Fruit fly (Drosophila melanogaster) whole organism, prepupa: Measurements from ENCODE around the gene Ythdc1.

Experiments used
- Blimp-1 ChIP-seq: fragments of 200-800 bp; sonication (Bioruptor generic); optimal IDR thresholded peaks from 3 replicates; lab custom pipeline; 2017; ENCODE audit warnings: missing biosample characterization, missing genetic modification characterization, mild to moderate bottlenecking, moderate library complexity, missing genetic modification reagents
- CG10631 ChIP-seq: fragments of 200-800 bp; sonication (Bioruptor generic); optimal IDR thresholded peaks from 2 replicates; lab custom pipeline; 2016; ENCODE audit warnings: missing biosample characterization, missing genetic modification characterization
- CG10669 ChIP-seq: fragments of 200-800 bp; sonication (Bioruptor generic); optimal IDR thresholded peaks from 3 replicates; lab custom pipeline; 2018; ENCODE audit warnings: missing biosample characterization, mild to moderate bottlenecking, missing genetic modification characterization, moderate library complexity
- CG11294 ChIP-seq: fragments of 200-800 bp; sonication (Bioruptor generic); IDR thresholded peaks from 2 replicates; pipeline ENCODE4 v1.3.6; 2022; ENCODE audit warnings: missing biosample characterization, missing genetic modification characterization
- CG11902 ChIP-seq: fragments of 200-800 bp; sonication (Bioruptor generic); optimal IDR thresholded peaks from 3 replicates; lab custom pipeline; 2016; ENCODE audit warnings: missing biosample characterization, missing genetic modification characterization
- CG15336 ChIP-seq: fragments of 200-800 bp; sonication (Bioruptor generic); IDR thresholded peaks from 2 replicates; pipeline ENCODE4 v1.3.6; 2022; ENCODE audit warnings: missing biosample characterization, missing genetic modification characterization
- CG16779 ChIP-seq: fragments of 200-800 bp; sonication (Bioruptor generic); optimal IDR thresholded peaks from 3 replicates; lab custom pipeline; 2017; ENCODE audit warnings: missing biosample characterization, mild to moderate bottlenecking, missing genetic modification characterization
- CG3032 ChIP-seq: fragments of 200-800 bp; optimal IDR thresholded peaks from 2 replicates; lab custom pipeline; 2019; ENCODE audit warnings: missing biosample characterization, mild to moderate bottlenecking, missing genetic modification characterization, moderate library complexity
- CG32006 ChIP-seq: fragments of 200-800 bp; sonication (Bioruptor generic); optimal IDR thresholded peaks from 3 replicates; lab custom pipeline; 2017; ENCODE audit warnings: missing biosample characterization, mild to moderate bottlenecking, missing genetic modification characterization
- CG3919 ChIP-seq: fragments of 200-800 bp; sonication (Bioruptor generic); optimal IDR thresholded peaks from 3 replicates; lab custom pipeline; 2016; ENCODE audit warnings: missing biosample characterization, missing genetic modification characterization
- CG4318 ChIP-seq: fragments of 200-800 bp; sonication (Bioruptor generic); optimal IDR thresholded peaks from 3 replicates; lab custom pipeline; 2017; ENCODE audit warnings: missing biosample characterization, mild to moderate bottlenecking, missing genetic modification characterization
- CG6276 ChIP-seq: fragments of 200-800 bp; sonication (Bioruptor generic); optimal IDR thresholded peaks from 2 replicates; lab custom pipeline; 2017; ENCODE audit warnings: missing biosample characterization, mild to moderate bottlenecking, missing genetic modification characterization
- CG6792 ChIP-seq: fragments of 200-800 bp; sonication (Bioruptor generic); optimal IDR thresholded peaks from 3 replicates; lab custom pipeline; 2016; ENCODE audit warnings: missing biosample characterization, missing genetic modification characterization
- CG6808 ChIP-seq: fragments of 200-800 bp; sonication (Bioruptor generic); optimal IDR thresholded peaks from 3 replicates; lab custom pipeline; 2017; ENCODE audit warnings: missing biosample characterization, missing genetic modification characterization, mild to moderate bottlenecking, moderate library complexity, missing genetic modification reagents
- CG7368 ChIP-seq: fragments of 200-800 bp; sonication (Bioruptor generic); optimal IDR thresholded peaks from 3 replicates; lab custom pipeline; 2016; ENCODE audit warnings: missing biosample characterization, missing genetic modification characterization
- CG8119 ChIP-seq: fragments of 200-800 bp; sonication (Bioruptor generic); IDR thresholded peaks from 3 replicates; pipeline ENCODE4 v1.3.6; 2022; ENCODE audit warnings: missing biosample characterization, missing genetic modification characterization
- CG8319 ChIP-seq: fragments of 200-800 bp; sonication (Bioruptor generic); optimal IDR thresholded peaks from 3 replicates; lab custom pipeline; 2016; ENCODE audit warnings: missing biosample characterization, missing genetic modification characterization
- Eip75B ChIP-seq: fragments of 200-800 bp; sonication (Bioruptor generic); optimal IDR thresholded peaks from 3 replicates; lab custom pipeline; 2016; ENCODE audit warnings: missing biosample characterization, missing genetic modification characterization
- Eip78C ChIP-seq: fragments of 200-800 bp; sonication (Bioruptor generic); peaks from one replicate; lab custom pipeline; 2016; ENCODE audit warnings: missing biosample characterization, missing genetic modification characterization
- Eip93F ChIP-seq: fragments of 200-800 bp; sonication (Bioruptor generic); optimal IDR thresholded peaks from 2 replicates; lab custom pipeline; 2016; ENCODE audit warnings: missing biosample characterization, mild to moderate bottlenecking, missing genetic modification characterization
- Ets96B ChIP-seq: fragments of 200-800 bp; optimal IDR thresholded peaks from 2 replicates; lab custom pipeline; 2019; ENCODE audit warnings: missing biosample characterization, mild to moderate bottlenecking, missing genetic modification characterization, moderate library complexity
- Hr4 ChIP-seq: fragments of 200-800 bp; sonication (Bioruptor generic); optimal IDR thresholded peaks from 3 replicates; lab custom pipeline; 2016; ENCODE audit warnings: missing biosample characterization, missing genetic modification characterization
- Lpt ChIP-seq: fragments of 200-800 bp; sonication (Bioruptor generic); optimal IDR thresholded peaks from 3 replicates; lab custom pipeline; 2016; ENCODE audit warnings: missing biosample characterization, missing genetic modification characterization
- Met ChIP-seq: fragments of 200-800 bp; sonication (Bioruptor generic); optimal IDR thresholded peaks from 3 replicates; lab custom pipeline; 2016; ENCODE audit warnings: missing biosample characterization, missing genetic modification characterization
- OdsH ChIP-seq: fragments of 200-800 bp; sonication (Bioruptor generic); optimal IDR thresholded peaks from 3 replicates; lab custom pipeline; 2016; ENCODE audit warnings: missing biosample characterization, missing genetic modification characterization
- Smox ChIP-seq: fragments of 200-800 bp; sonication (Bioruptor generic); optimal IDR thresholded peaks from 3 replicates; lab custom pipeline; 2016; ENCODE audit warnings: missing biosample characterization, missing genetic modification characterization
- Sox14 ChIP-seq: fragments of 200-800 bp; sonication (Bioruptor generic); optimal IDR thresholded peaks from 3 replicates; lab custom pipeline; 2016; ENCODE audit warnings: missing biosample characterization, missing genetic modification characterization
- Sox15 ChIP-seq: fragments of 200-800 bp; sonication (Bioruptor generic); optimal IDR thresholded peaks from 3 replicates; lab custom pipeline; 2016; ENCODE audit warnings: missing biosample characterization, missing genetic modification characterization
- achi ChIP-seq: fragments of 200-800 bp; sonication (Bioruptor generic); optimal IDR thresholded peaks from 3 replicates; lab custom pipeline; 2016; ENCODE audit warnings: missing biosample characterization, missing genetic modification characterization
- acj6 ChIP-seq: fragments of 200-800 bp; sonication (Bioruptor generic); optimal IDR thresholded peaks from 3 replicates; lab custom pipeline; 2016; ENCODE audit warnings: missing biosample characterization, missing genetic modification characterization
- dac ChIP-seq: fragments of 200-800 bp; sonication (Bioruptor generic); optimal IDR thresholded peaks from 2 replicates; lab custom pipeline; 2017; ENCODE audit warnings: missing biosample characterization, mild to moderate bottlenecking, missing genetic modification characterization
- dsx ChIP-seq: fragments of 200-800 bp; optimal IDR thresholded peaks from 3 replicates; lab custom pipeline; 2019; ENCODE audit warnings: missing biosample characterization, mild to moderate bottlenecking, missing genetic modification characterization, moderate library complexity; ENCODE audit not compliant: poor library complexity, severe bottlenecking
- eg ChIP-seq: fragments of 200-800 bp; sonication (Bioruptor generic); IDR thresholded peaks from 3 replicates; pipeline ENCODE4 v1.3.6; 2022; ENCODE audit warnings: missing biosample characterization, missing genetic modification characterization
- fd59A ChIP-seq: fragments of 200-800 bp; sonication (Bioruptor generic); optimal IDR thresholded peaks from 2 replicates; lab custom pipeline; 2017; ENCODE audit warnings: missing biosample characterization, mild to moderate bottlenecking, missing genetic modification characterization, missing genetic modification reagents
- fd85E ChIP-seq: fragments of 200-800 bp; sonication (Bioruptor generic); optimal IDR thresholded peaks from 3 replicates; lab custom pipeline; 2016; ENCODE audit warnings: missing biosample characterization, missing genetic modification characterization
- fkh ChIP-seq: fragments of 200-800 bp; sonication (Bioruptor generic); optimal IDR thresholded peaks from 3 replicates; lab custom pipeline; 2017; ENCODE audit warnings: missing biosample characterization, mild to moderate bottlenecking, missing genetic modification characterization, moderate library complexity
- net ChIP-seq: fragments of 200-800 bp; sonication (Bioruptor generic); optimal IDR thresholded peaks from 3 replicates; lab custom pipeline; 2016; ENCODE audit warnings: missing biosample characterization, missing genetic modification characterization
- pdm3 ChIP-seq: fragments of 200-800 bp; sonication (Bioruptor generic); optimal IDR thresholded peaks from 3 replicates; lab custom pipeline; 2016; ENCODE audit warnings: missing biosample characterization, missing genetic modification characterization
- salr ChIP-seq, 2 experiments: fragments of 200-800 bp; sonication (Bioruptor generic); optimal IDR thresholded peaks; 3 replicates each; lab custom pipeline; 2016 to 2018; ENCODE audit warnings: missing biosample characterization in 2 of 2, missing genetic modification characterization in 2 of 2, mild to moderate bottlenecking in 1 of 2
- spab ChIP-seq: fragments of 200-800 bp; sonication (Bioruptor generic); optimal IDR thresholded peaks from 2 replicates; lab custom pipeline; 2017; ENCODE audit warnings: missing biosample characterization, mild to moderate bottlenecking, missing genetic modification characterization, missing genetic modification reagents
- ss ChIP-seq, 2 experiments: fragments of 200-800 bp; sonication (Bioruptor generic); optimal IDR thresholded peaks; 2 replicates in 1 of 2; 3 replicates in 1 of 2; lab custom pipeline; 2017 to 2018; ENCODE audit warnings: mild to moderate bottlenecking in 2 of 2, missing biosample characterization in 2 of 2, missing genetic modification characterization in 2 of 2, moderate library complexity in 1 of 2
- svp ChIP-seq: fragments of 200-800 bp; sonication (Bioruptor generic); peaks from one replicate; lab custom pipeline; 2016; ENCODE audit warnings: missing biosample characterization, missing genetic modification characterization
- topi ChIP-seq: fragments of 200-800 bp; sonication (Bioruptor generic); optimal IDR thresholded peaks from 3 replicates; lab custom pipeline; 2016; ENCODE audit warnings: missing biosample characterization, missing genetic modification characterization

Ythdc1 gene

DNA sequence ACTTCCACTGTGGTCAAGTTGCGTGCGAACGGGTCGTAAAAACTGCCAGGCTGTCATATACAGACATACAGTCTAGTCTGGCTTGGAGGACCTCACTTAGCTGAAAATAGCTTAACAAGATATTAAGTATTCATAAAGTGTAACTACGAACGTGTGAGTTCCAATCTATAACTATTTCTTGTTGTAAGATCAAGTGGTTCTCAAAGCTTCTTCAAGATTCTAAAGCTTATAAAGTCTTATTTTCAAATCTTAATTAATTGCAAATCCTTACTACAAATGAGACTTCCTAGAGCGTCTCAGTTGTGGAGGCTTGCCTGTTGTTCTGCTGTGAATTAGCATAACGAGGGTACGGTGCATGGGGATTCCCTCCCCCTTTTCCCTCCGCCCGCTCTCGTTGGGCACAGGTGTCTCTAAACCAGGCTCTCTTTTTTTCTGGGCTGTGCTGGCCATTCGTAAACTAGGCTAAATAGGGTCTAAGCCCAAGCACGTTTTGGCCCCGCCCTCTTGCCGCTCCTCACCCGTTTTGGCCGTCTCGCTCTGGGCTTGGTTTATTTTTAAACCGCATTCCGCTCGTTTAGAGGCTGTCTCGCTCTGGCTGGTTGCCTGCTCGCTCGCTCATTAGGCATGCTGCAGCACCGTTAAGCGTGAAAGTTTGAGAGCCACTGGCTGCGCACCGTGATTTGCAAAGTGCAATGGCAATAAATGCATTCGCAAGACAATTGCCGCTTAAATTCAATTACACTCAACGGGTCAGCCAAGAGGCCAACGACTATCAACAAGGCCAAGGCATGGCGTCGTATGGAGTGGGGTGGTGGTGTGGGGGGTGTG lies 35.7 kb downstream of the Ythdc1 start:
- TF ChIP-seq dsx (GFP tag; lab: Kevin White, UChicago) = peak; percentile 33
- no peak for TF ChIP-seq CG32006 (GFP tag; lab: Kevin White, UChicago)
- peak; percentile 67 to 96 for TF ChIP-seq ss (GFP tag; optimal IDR thresholded peaks at IDR 0.05; lab: Kevin White, UChicago)
- no peak for TF ChIP-seq dac (GFP tag; lab: Kevin White, UChicago)
- TF ChIP-seq eg (GFP tag; lab: Robert Waterston, UW) = no peak
- no peak for TF ChIP-seq Eip75B (GFP tag; lab: Kevin White, UChicago)
- TF ChIP-seq CG7368 (GFP tag; lab: Kevin White, UChicago) = no peak
- TF ChIP-seq fd59A (GFP tag; lab: Kevin White, UChicago) = peak; percentile 56
- no peak for TF ChIP-seq CG6276
- no peak for TF ChIP-seq Blimp-1 (GFP tag; lab: Kevin White, UChicago)
- no peak for TF ChIP-seq CG6792
- TF ChIP-seq fd85E (GFP tag; lab: Kevin White, UChicago) = no peak
- peak; percentile 70 for TF ChIP-seq CG3032 (tag; lab: Kevin White, UChicago)
- peak; percentile 29 for TF ChIP-seq pdm3
- no peak for TF ChIP-seq OdsH
- no peak for TF ChIP-seq fkh
- TF ChIP-seq salr (GFP tag; optimal IDR thresholded peaks at IDR 0.05; lab: Kevin White, UChicago) = peak in 1 of 2 experiments; percentile 2
- no peak for TF ChIP-seq CG8319 (GFP tag; lab: Kevin White, UChicago)
- TF ChIP-seq CG3919 = peak; percentile 22
- no peak for TF ChIP-seq acj6 (GFP tag; lab: Kevin White, UChicago)
- TF ChIP-seq net = no peak
- no peak for TF ChIP-seq Hr4 (GFP tag; lab: Kevin White, UChicago)
- TF ChIP-seq Ets96B (tag; lab: Kevin White, UChicago) = peak; percentile 61
- peak; percentile 43 for TF ChIP-seq spab (GFP tag; lab: Kevin White, UChicago)
- peak; percentile 12 for TF ChIP-seq Sox14 (GFP tag; lab: Kevin White, UChicago)
- peak; percentile 32 for TF ChIP-seq CG10631 (GFP tag; lab: Kevin White, UChicago)
- no peak for TF ChIP-seq achi (GFP tag; lab: Kevin White, UChicago)
- TF ChIP-seq CG10669 (GFP tag; lab: Kevin White, UChicago) = peak; percentile 53
- TF ChIP-seq topi = no peak
- no peak for TF ChIP-seq CG4318
- no peak for TF ChIP-seq Sox15 (GFP tag; lab: Kevin White, UChicago)
- TF ChIP-seq Met = no peak
- TF ChIP-seq CG8119 (GFP tag; lab: Robert Waterston, UW) = no peak
- TF ChIP-seq CG15336 (GFP tag; lab: Robert Waterston, UW) = no peak
- peak; percentile 65 for TF ChIP-seq CG6808 (GFP tag; lab: Kevin White, UChicago)
- no peak for TF ChIP-seq Lpt (GFP tag; lab: Kevin White, UChicago)
- TF ChIP-seq Eip78C (GFP tag; lab: Kevin White, UChicago) = peak; percentile 61
- no peak for TF ChIP-seq Eip93F
- TF ChIP-seq Smox (GFP tag; lab: Kevin White, UChicago) = no peak
- peak; percentile 83 for TF ChIP-seq svp
- TF ChIP-seq CG11902 (GFP tag; lab: Kevin White, UChicago) = no peak
- no peak for TF ChIP-seq CG16779 (tag; lab: Kevin White, UChicago)
- no peak for TF ChIP-seq CG11294 (GFP tag; lab: Robert Waterston, UW)
